Fruit fly (Drosophila melanogaster) whole organism, pupa: ENCODE results near the gene Nup205.

Experiments used
- CG10348 ChIP-seq: fragments of 200-800 bp; sonication (Bioruptor generic); IDR thresholded peaks from 2 replicates; pipeline ENCODE4 v1.3.6; 2022; ENCODE audit warnings: missing biosample characterization, missing genetic modification characterization
- CG12605 ChIP-seq: fragments of 200-800 bp; sonication (Bioruptor generic); IDR thresholded peaks from 2 replicates; pipeline ENCODE4 v1.3.6; 2022; ENCODE audit warnings: missing biosample characterization, missing genetic modification characterization
- CG13204 ChIP-seq: fragments of 200-800 bp; sonication (Bioruptor generic); optimal IDR thresholded peaks from 2 replicates; lab custom pipeline; 2018; ENCODE audit warnings: missing biosample characterization, mild to moderate bottlenecking, missing genetic modification characterization, moderate library complexity
- CG14655 ChIP-seq: fragments of 200-800 bp; sonication (Bioruptor generic); optimal IDR thresholded peaks from 3 replicates; lab custom pipeline; 2017; ENCODE audit warnings: mild to moderate bottlenecking, missing biosample characterization, missing genetic modification reagents, missing genetic modification characterization
- CG15710 ChIP-seq: fragments of 200-800 bp; sonication (Bioruptor generic); optimal IDR thresholded peaks from 2 replicates; lab custom pipeline; 2018; ENCODE audit warnings: missing biosample characterization, mild to moderate bottlenecking, missing genetic modification characterization, moderate library complexity
- CG17806 ChIP-seq: fragments of 200-800 bp; sonication (Bioruptor generic); optimal IDR thresholded peaks from 2 replicates; lab custom pipeline; 2018; ENCODE audit warnings: missing biosample characterization, mild to moderate bottlenecking, missing genetic modification characterization, moderate library complexity
- CG32121 ChIP-seq: fragments of 200-800 bp; sonication (Bioruptor generic); IDR thresholded peaks from 2 replicates; pipeline ENCODE4 v1.3.6; 2022; ENCODE audit warnings: missing biosample characterization, missing genetic modification characterization
- CG34367 ChIP-seq: fragments of 200-800 bp; sonication (Bioruptor generic); optimal IDR thresholded peaks from 2 replicates; lab custom pipeline; 2018; ENCODE audit warnings: missing biosample characterization, mild to moderate bottlenecking, missing genetic modification characterization
- CG4496 ChIP-seq: fragments of 200-800 bp; sonication (Bioruptor generic); IDR thresholded peaks from 3 replicates; pipeline ENCODE4 v1.3.6; 2022; ENCODE audit warnings: missing biosample characterization, missing genetic modification characterization
- CG8159 ChIP-seq: fragments of 200-800 bp; sonication (Bioruptor generic); optimal IDR thresholded peaks from 3 replicates; lab custom pipeline; 2018; ENCODE audit warnings: missing biosample characterization, mild to moderate bottlenecking, missing genetic modification characterization, moderate library complexity
- CG8301 ChIP-seq: fragments of 200-800 bp; sonication (Bioruptor generic); optimal IDR thresholded peaks from 2 replicates; lab custom pipeline; 2018; ENCODE audit warnings: missing biosample characterization, mild to moderate bottlenecking, missing genetic modification characterization
- CG9948 ChIP-seq: fragments of 200-800 bp; sonication (Bioruptor generic); optimal IDR thresholded peaks from 2 replicates; lab custom pipeline; 2018; ENCODE audit warnings: missing biosample characterization, mild to moderate bottlenecking, missing genetic modification characterization, moderate library complexity
- D1 ChIP-seq: fragments of 200-800 bp; sonication (Bioruptor generic); optimal IDR thresholded peaks from 2 replicates; lab custom pipeline; 2018; ENCODE audit warnings: missing biosample characterization, mild to moderate bottlenecking, missing genetic modification characterization, moderate library complexity
- EcR ChIP-seq: fragments of 200-800 bp; sonication (Bioruptor generic); optimal IDR thresholded peaks from 3 replicates; lab custom pipeline; 2019; ENCODE audit warnings: missing biosample characterization, missing genetic modification characterization, mild to moderate bottlenecking, moderate library complexity, missing genetic modification reagents
- Ets98B ChIP-seq: fragments of 200-800 bp; sonication (Bioruptor generic); IDR thresholded peaks from 2 replicates; pipeline ENCODE4 v1.3.6; 2022; ENCODE audit warnings: missing biosample characterization, missing genetic modification characterization
- Pif1A ChIP-seq: fragments of 200-800 bp; sonication (Bioruptor generic); optimal IDR thresholded peaks from 3 replicates; lab custom pipeline; 2016; ENCODE audit warnings: missing biosample characterization, missing genetic modification characterization
- Pif1B ChIP-seq: fragments of 200-800 bp; sonication (Bioruptor generic); optimal IDR thresholded peaks from 3 replicates; lab custom pipeline; 2016; ENCODE audit warnings: missing biosample characterization, missing genetic modification characterization
- Snoo ChIP-seq: fragments of 200-800 bp; sonication (Bioruptor generic); optimal IDR thresholded peaks from 3 replicates; lab custom pipeline; 2017; ENCODE audit warnings: missing biosample characterization, mild to moderate bottlenecking, missing genetic modification characterization, inconsistent platforms
- fd96Ca ChIP-seq: fragments of 200-800 bp; sonication (Bioruptor generic); IDR thresholded peaks from 3 replicates; pipeline ENCODE4 v1.3.6; 2022; ENCODE audit warnings: missing biosample characterization, missing genetic modification characterization
- gl ChIP-seq: fragments of 200-800 bp; sonication (Bioruptor generic); optimal IDR thresholded peaks from 2 replicates; lab custom pipeline; 2018; ENCODE audit warnings: missing biosample characterization, mild to moderate bottlenecking, missing genetic modification characterization
- rn ChIP-seq: fragments of 200-800 bp; sonication (Bioruptor generic); IDR thresholded peaks from 2 replicates; pipeline ENCODE4 v1.3.6; 2022; ENCODE audit warnings: missing biosample characterization, missing genetic modification characterization

Gene Nup205

DNA sequence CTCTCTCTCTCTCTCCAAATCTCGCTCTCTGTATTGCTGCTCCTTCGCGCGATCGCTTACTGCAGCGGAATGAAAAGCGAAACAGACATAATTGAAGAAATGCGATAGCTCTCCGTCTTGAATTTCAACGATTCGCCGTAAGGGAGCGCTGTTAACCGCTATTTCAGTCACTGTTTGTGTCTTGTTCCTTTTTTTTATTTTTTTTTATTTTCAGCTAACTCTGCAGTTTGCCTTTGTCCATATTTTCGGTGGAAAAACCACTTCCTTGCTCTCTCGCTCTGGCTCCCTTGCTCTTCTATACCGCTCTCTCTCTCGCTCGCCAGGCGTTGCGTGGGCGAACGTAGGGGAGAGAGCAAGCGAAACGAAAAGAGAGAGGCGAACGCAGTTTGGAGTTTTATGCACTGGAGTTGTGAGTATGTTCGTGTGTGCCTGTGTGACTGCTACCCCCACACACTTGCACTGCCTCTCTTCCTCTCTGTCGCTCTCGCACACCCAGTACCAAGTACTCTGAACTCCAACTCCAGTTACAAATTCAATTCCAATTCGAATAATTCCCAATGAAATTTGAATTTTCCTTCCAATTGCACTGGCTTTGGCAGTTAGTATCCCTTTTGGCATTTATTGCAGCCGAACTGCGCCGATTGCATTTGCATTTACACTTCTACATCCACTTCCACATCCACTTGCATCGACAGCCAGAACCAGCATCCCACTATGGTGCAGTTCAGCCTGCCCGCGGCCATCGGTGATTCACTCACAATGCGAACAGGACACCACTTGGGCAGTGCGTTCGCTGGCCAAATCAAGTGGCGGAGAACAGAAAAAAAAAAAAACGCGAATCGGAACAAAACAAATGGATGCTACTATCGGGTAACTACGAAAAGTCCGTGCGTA, 672 bp upstream of the Nup205 start:
- TF ChIP-seq CG34367 (tag; lab: Kevin White, UChicago) = no peak
- 0 out of 3 replicates have a peak, but pooled peaks have one; percentile 13 for TF ChIP-seq CG4496 (GFP tag; lab: Robert Waterston, UW)
- TF ChIP-seq Ets98B = 0 out of 2 replicates have a peak, but pooled peaks have one; percentile 11

DNA sequence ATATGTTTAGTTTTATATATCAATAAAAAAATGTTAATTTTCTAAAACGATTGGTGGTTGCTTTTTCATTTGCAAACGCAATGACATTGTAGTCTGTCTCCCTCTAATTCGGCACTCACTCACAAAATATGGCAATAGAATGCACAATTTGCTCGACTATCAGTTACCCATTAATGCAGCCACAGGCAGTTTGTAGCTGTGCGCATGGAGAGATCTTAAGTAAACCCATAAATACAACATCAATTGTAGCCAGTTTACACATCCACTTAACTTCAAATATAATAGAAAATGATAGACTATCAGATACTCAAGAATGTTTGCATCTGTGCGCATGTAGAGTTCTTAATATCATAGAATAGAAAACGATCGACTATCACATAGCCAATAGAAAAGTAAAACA, 7.3 kb downstream of the Nup205 start:
- TF ChIP-seq CG4496 (GFP tag; lab: Robert Waterston, UW) (no peak), CG15710 (tag; lab: Kevin White, UChicago) (no peak), CG8301 (tag; lab: Kevin White, UChicago) (no peak), CG8159 (tag; lab: Kevin White, UChicago) (no peak), Snoo (tag; lab: Kevin White, UChicago) (no peak), fd96Ca (GFP tag; lab: Robert Waterston, UW) (no peak), CG13204 (GFP tag; lab: Kevin White, UChicago) (no peak)

DNA sequence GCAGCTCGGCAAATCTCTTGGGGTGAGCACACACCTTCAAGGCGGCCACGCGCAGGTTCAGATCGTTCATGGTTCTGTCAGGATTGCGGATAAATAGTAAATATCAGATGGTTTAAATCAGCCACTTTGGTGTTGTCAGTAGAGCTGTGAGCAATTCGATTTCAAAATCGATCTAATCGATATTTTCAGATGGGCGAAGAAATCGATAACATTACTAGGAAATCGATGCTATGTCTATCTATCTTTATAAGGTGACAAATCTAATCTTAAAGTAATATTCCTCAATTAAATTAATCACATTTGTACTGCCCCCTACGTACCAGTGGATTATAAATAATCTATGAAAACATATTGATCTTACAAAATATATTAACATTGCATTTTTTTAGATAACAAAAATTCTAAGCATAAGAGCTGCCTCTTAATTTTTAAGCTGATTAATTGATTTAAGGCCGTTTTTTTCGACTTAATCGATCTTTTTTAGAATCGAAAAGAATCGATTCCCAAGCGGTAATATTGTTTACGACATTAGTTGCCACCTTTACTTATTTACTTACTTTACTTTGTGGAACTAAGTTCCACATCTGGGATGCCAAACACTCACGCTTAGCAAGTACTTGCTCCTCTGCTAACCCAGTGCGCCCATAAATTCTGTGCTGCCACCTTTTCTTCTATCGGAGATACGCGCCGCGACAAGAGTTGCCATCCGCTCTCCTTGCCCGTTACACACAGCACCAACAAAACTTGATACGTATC, 13.6 kb downstream of the Nup205 start, which contains the start of gene THADA:
Gene THADA, minus strand, starts transcription at position 136 of the 756 bp plus-strand sequence.
- TF ChIP-seq CG17806 (tag; lab: Kevin White, UChicago) (peak; percentile 7), CG9948 (peak; percentile 10), Pif1A (no peak), CG14655 (GFP tag; lab: Kevin White, UChicago) (no peak), CG13204 (GFP tag; lab: Kevin White, UChicago) (no peak), CG8301 (tag; lab: Kevin White, UChicago) (no peak), gl (tag; lab: Kevin White, UChicago) (no peak), EcR (no peak), CG4496 (GFP tag; lab: Robert Waterston, UW) (0 out of 3 replicates have a peak, but pooled peaks have one; percentile 19), CG15710 (tag; lab: Kevin White, UChicago) (peak; percentile 18), CG10348 (GFP tag; lab: Robert Waterston, UW) (no peak), fd96Ca (GFP tag; lab: Robert Waterston, UW) (no peak), CG8159 (tag; lab: Kevin White, UChicago) (no peak), D1 (tag; lab: Kevin White, UChicago) (no peak), Snoo (tag; lab: Kevin White, UChicago) (no peak), Ets98B (no peak; the same call in 1 of the 2 replicates), CG12605 (GFP tag; lab: Robert Waterston, UW) (no peak), rn (GFP tag; lab: Robert Waterston, UW) (no peak), CG32121 (GFP tag; lab: Robert Waterston, UW) (no peak), Pif1B (GFP tag; lab: Kevin White, UChicago) (no peak), CG34367 (tag; lab: Kevin White, UChicago) (no peak)

DNA sequence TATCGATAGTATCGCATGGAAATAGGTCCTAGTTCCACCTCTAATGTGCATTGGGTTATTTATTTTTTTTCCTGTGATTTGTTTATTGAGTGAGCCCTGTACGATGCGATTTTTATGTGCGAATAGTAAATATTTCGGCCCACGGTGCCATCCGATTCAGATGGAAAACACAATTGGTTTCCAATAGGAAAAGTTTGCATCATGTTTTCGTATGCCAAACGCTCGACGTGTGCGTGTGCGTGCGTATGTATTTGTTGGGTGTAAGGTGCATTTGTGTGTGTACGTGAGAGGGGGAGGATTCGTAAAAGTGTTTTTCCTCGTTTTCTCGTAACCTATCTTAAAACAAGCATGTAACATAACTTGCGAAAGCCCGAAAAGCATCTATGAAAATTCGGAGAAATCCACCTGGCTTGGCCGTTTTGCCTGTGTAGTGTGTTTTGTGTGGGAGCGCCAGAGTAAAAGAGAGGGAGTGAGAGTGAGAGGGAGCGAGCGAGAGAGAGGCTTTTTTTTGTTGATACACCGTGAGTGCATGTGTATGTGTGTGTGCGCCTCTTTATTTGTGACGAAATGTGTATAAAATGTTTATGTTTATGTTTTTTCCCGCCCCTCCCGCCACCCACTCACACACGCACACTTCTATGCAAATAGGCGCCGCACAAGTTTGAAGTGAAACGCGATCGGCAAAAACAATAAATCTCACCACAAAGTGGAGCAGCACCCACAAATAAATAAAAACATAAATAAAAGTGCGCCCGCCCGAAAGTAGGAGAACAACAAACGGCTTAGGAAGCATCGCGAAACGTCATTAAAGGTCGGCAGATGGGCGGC, 14.3 kb downstream of the Nup205 start, which contains the start of gene Hers:
Gene Hers, plus strand, starts transcription at position 2 of the 828 bp plus-strand sequence.
- TF ChIP-seq gl (tag; lab: Kevin White, UChicago) (no peak), CG13204 (GFP tag; lab: Kevin White, UChicago) (no peak), D1 (tag; lab: Kevin White, UChicago) (no peak)

DNA sequence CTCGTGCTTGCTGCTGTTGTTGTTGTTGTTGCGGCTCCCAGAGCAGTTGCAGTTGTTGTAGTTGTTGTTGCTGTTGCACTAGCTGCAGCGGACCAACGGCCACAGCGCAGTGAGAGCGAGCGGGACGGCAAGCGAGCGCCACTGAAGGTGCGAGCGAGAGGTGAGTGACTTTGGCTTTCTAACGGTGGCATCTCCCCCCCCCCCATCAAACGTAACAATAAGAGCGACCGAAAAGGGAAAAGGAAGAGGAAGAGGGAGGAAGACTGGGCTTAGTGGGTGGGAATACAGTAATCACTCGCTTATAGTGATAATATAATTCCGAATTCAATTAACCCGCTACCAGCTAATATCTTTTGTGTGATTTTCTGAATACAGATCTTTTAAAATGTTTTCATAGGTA, 15.0 kb downstream of the Nup205 start:
- TF ChIP-seq CG13204 (GFP tag; lab: Kevin White, UChicago) = peak; percentile 88
- TF ChIP-seq fd96Ca (GFP tag; lab: Robert Waterston, UW) = no peak

DNA sequence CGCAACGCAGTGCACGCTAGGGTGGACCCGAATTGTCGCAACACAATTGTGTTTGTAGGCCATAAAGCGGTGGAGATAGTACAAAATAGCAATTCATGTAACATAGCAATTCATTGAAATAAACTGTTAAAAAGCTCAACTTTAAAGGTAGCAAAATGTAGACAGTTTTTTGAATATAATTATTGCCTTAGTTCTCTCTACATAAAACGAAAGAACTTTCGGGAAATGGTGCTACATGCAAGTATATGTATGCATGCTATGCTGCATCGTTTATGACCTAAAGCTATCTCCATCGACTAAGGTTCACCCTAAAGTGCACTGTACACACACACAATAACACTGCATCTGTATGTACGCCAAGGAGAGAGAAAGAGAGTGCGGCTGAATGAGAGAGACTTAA, 23.0 kb downstream of the Nup205 start:
- TF ChIP-seq D1 (tag; lab: Kevin White, UChicago) (peak; percentile 92), CG8301 (tag; lab: Kevin White, UChicago) (peak; percentile 97), CG4496 (GFP tag; lab: Robert Waterston, UW) (peak; percentile 91), CG13204 (GFP tag; lab: Kevin White, UChicago) (peak; percentile 84), CG14655 (GFP tag; lab: Kevin White, UChicago) (peak; percentile 96), Pif1A (peak; percentile 95), CG15710 (tag; lab: Kevin White, UChicago) (peak; percentile 94), CG12605 (GFP tag; lab: Robert Waterston, UW) (peak; percentile 81), EcR (peak; percentile 42), CG17806 (tag; lab: Kevin White, UChicago) (peak; percentile 89), CG10348 (GFP tag; lab: Robert Waterston, UW) (peak; percentile 64), gl (tag; lab: Kevin White, UChicago) (peak; percentile 87), Snoo (tag; lab: Kevin White, UChicago) (peak; percentile 86), Ets98B (peak; percentile 85), rn (GFP tag; lab: Robert Waterston, UW) (peak; percentile 72), CG32121 (GFP tag; lab: Robert Waterston, UW) (peak; percentile 93), fd96Ca (GFP tag; lab: Robert Waterston, UW) (peak; percentile 93), CG9948 (peak; percentile 94), Pif1B (GFP tag; lab: Kevin White, UChicago) (peak; percentile 95), CG8159 (tag; lab: Kevin White, UChicago) (peak; percentile 99), CG34367 (tag; lab: Kevin White, UChicago) (peak; percentile 91)
